Fruit fly (Drosophila melanogaster) whole organism, prepupa: ENCODE measurements around the gene Argp.
A peak's percentile ranks its signal among the peaks of the same experiment; 100 is the strongest.

Source experiments
- Blimp-1 ChIP-seq: fragments of 200-800 bp; sonication (Bioruptor generic); optimal IDR thresholded peaks from 3 replicates; lab custom pipeline; 2017; ENCODE audit warnings: missing biosample characterization, missing genetic modification characterization, mild to moderate bottlenecking, moderate library complexity, missing genetic modification reagents
- CG10631 ChIP-seq: fragments of 200-800 bp; sonication (Bioruptor generic); optimal IDR thresholded peaks from 2 replicates; lab custom pipeline; 2016; ENCODE audit warnings: missing biosample characterization, missing genetic modification characterization
- CG10669 ChIP-seq: fragments of 200-800 bp; sonication (Bioruptor generic); optimal IDR thresholded peaks from 3 replicates; lab custom pipeline; 2018; ENCODE audit warnings: missing biosample characterization, mild to moderate bottlenecking, missing genetic modification characterization, moderate library complexity
- CG11762 ChIP-seq: fragments of 200-800 bp; sonication (Bioruptor generic); optimal IDR thresholded peaks from 3 replicates; lab custom pipeline; 2016; ENCODE audit warnings: missing biosample characterization, missing genetic modification characterization; ENCODE audit not compliant: insufficient read depth
- CG11902 ChIP-seq: fragments of 200-800 bp; sonication (Bioruptor generic); optimal IDR thresholded peaks from 3 replicates; lab custom pipeline; 2016; ENCODE audit warnings: missing biosample characterization, missing genetic modification characterization
- CG15336 ChIP-seq: fragments of 200-800 bp; sonication (Bioruptor generic); IDR thresholded peaks from 2 replicates; pipeline ENCODE4 v1.3.6; 2022; ENCODE audit warnings: missing biosample characterization, missing genetic modification characterization
- CG1621 ChIP-seq: fragments of 200-800 bp; sonication (Bioruptor generic); optimal IDR thresholded peaks from 3 replicates; lab custom pipeline; 2018; ENCODE audit warnings: missing biosample characterization, mild to moderate bottlenecking, missing genetic modification characterization
- CG16779 ChIP-seq: fragments of 200-800 bp; sonication (Bioruptor generic); optimal IDR thresholded peaks from 3 replicates; lab custom pipeline; 2017; ENCODE audit warnings: missing biosample characterization, mild to moderate bottlenecking, missing genetic modification characterization
- CG3032 ChIP-seq: fragments of 200-800 bp; optimal IDR thresholded peaks from 2 replicates; lab custom pipeline; 2019; ENCODE audit warnings: missing biosample characterization, mild to moderate bottlenecking, missing genetic modification characterization, moderate library complexity
- CG31627 ChIP-seq: fragments of 200-800 bp; sonication (Bioruptor generic); optimal IDR thresholded peaks from 3 replicates; lab custom pipeline; 2016; ENCODE audit warnings: missing biosample characterization, missing genetic modification characterization
- CG32006 ChIP-seq: fragments of 200-800 bp; sonication (Bioruptor generic); optimal IDR thresholded peaks from 3 replicates; lab custom pipeline; 2017; ENCODE audit warnings: missing biosample characterization, mild to moderate bottlenecking, missing genetic modification characterization
- CG34406 ChIP-seq: fragments of 200-800 bp; sonication (Bioruptor generic); optimal IDR thresholded peaks from 3 replicates; lab custom pipeline; 2016; ENCODE audit warnings: missing biosample characterization, missing genetic modification characterization
- CG3919 ChIP-seq: fragments of 200-800 bp; sonication (Bioruptor generic); optimal IDR thresholded peaks from 3 replicates; lab custom pipeline; 2016; ENCODE audit warnings: missing biosample characterization, missing genetic modification characterization
- CG4318 ChIP-seq: fragments of 200-800 bp; sonication (Bioruptor generic); optimal IDR thresholded peaks from 3 replicates; lab custom pipeline; 2017; ENCODE audit warnings: missing biosample characterization, mild to moderate bottlenecking, missing genetic modification characterization
- CG6163 ChIP-seq: fragments of 200-800 bp; sonication (Bioruptor generic); IDR thresholded peaks from 3 replicates; pipeline ENCODE4 v1.3.6; 2022; ENCODE audit warnings: missing biosample characterization, missing genetic modification characterization
- CG6276 ChIP-seq: fragments of 200-800 bp; sonication (Bioruptor generic); optimal IDR thresholded peaks from 2 replicates; lab custom pipeline; 2017; ENCODE audit warnings: missing biosample characterization, mild to moderate bottlenecking, missing genetic modification characterization
- CG6792 ChIP-seq: fragments of 200-800 bp; sonication (Bioruptor generic); optimal IDR thresholded peaks from 3 replicates; lab custom pipeline; 2016; ENCODE audit warnings: missing biosample characterization, missing genetic modification characterization
- CG6808 ChIP-seq: fragments of 200-800 bp; sonication (Bioruptor generic); optimal IDR thresholded peaks from 3 replicates; lab custom pipeline; 2017; ENCODE audit warnings: missing biosample characterization, missing genetic modification characterization, mild to moderate bottlenecking, moderate library complexity, missing genetic modification reagents
- CG6854 ChIP-seq: fragments of 200-800 bp; sonication (Bioruptor generic); optimal IDR thresholded peaks from 2 replicates; lab custom pipeline; 2017; ENCODE audit warnings: missing biosample characterization, mild to moderate bottlenecking, missing genetic modification characterization
- CG7368 ChIP-seq: fragments of 200-800 bp; sonication (Bioruptor generic); optimal IDR thresholded peaks from 3 replicates; lab custom pipeline; 2016; ENCODE audit warnings: missing biosample characterization, missing genetic modification characterization
- CG8319 ChIP-seq: fragments of 200-800 bp; sonication (Bioruptor generic); optimal IDR thresholded peaks from 3 replicates; lab custom pipeline; 2016; ENCODE audit warnings: missing biosample characterization, missing genetic modification characterization
- CG9139 ChIP-seq: fragments of 200-800 bp; sonication (Bioruptor generic); optimal IDR thresholded peaks from 3 replicates; lab custom pipeline; 2017; ENCODE audit warnings: missing biosample characterization, mild to moderate bottlenecking, missing genetic modification characterization
- Eip75B ChIP-seq: fragments of 200-800 bp; sonication (Bioruptor generic); optimal IDR thresholded peaks from 3 replicates; lab custom pipeline; 2016; ENCODE audit warnings: missing biosample characterization, missing genetic modification characterization
- Eip78C ChIP-seq: fragments of 200-800 bp; sonication (Bioruptor generic); peaks from one replicate; lab custom pipeline; 2016; ENCODE audit warnings: missing biosample characterization, missing genetic modification characterization
- Eip93F ChIP-seq: fragments of 200-800 bp; sonication (Bioruptor generic); optimal IDR thresholded peaks from 2 replicates; lab custom pipeline; 2016; ENCODE audit warnings: missing biosample characterization, mild to moderate bottlenecking, missing genetic modification characterization
- Ets96B ChIP-seq: fragments of 200-800 bp; optimal IDR thresholded peaks from 2 replicates; lab custom pipeline; 2019; ENCODE audit warnings: missing biosample characterization, mild to moderate bottlenecking, missing genetic modification characterization, moderate library complexity
- Gug ChIP-seq: fragments of 200-800 bp; sonication (Bioruptor generic); IDR thresholded peaks from 2 replicates; pipeline ENCODE4 v1.3.6; 2022; ENCODE audit warnings: missing biosample characterization, missing genetic modification characterization
- Hr38 ChIP-seq: sonication (Bioruptor generic); optimal IDR thresholded peaks from 2 replicates; lab custom pipeline; 2016; ENCODE audit warnings: missing biosample characterization, missing genetic modification characterization
- Hr39 ChIP-seq: fragments of 200-800 bp; sonication (Bioruptor generic); optimal IDR thresholded peaks from 2 replicates; lab custom pipeline; 2016; ENCODE audit warnings: missing biosample characterization, missing genetic modification characterization
- Hr4 ChIP-seq: fragments of 200-800 bp; sonication (Bioruptor generic); optimal IDR thresholded peaks from 3 replicates; lab custom pipeline; 2016; ENCODE audit warnings: missing biosample characterization, missing genetic modification characterization
- Lpt ChIP-seq: fragments of 200-800 bp; sonication (Bioruptor generic); optimal IDR thresholded peaks from 3 replicates; lab custom pipeline; 2016; ENCODE audit warnings: missing biosample characterization, missing genetic modification characterization
- Met ChIP-seq: fragments of 200-800 bp; sonication (Bioruptor generic); optimal IDR thresholded peaks from 3 replicates; lab custom pipeline; 2016; ENCODE audit warnings: missing biosample characterization, missing genetic modification characterization
- OdsH ChIP-seq: fragments of 200-800 bp; sonication (Bioruptor generic); optimal IDR thresholded peaks from 3 replicates; lab custom pipeline; 2016; ENCODE audit warnings: missing biosample characterization, missing genetic modification characterization
- Smox ChIP-seq: fragments of 200-800 bp; sonication (Bioruptor generic); optimal IDR thresholded peaks from 3 replicates; lab custom pipeline; 2016; ENCODE audit warnings: missing biosample characterization, missing genetic modification characterization
- Sox14 ChIP-seq: fragments of 200-800 bp; sonication (Bioruptor generic); optimal IDR thresholded peaks from 3 replicates; lab custom pipeline; 2016; ENCODE audit warnings: missing biosample characterization, missing genetic modification characterization
- Sox15 ChIP-seq: fragments of 200-800 bp; sonication (Bioruptor generic); optimal IDR thresholded peaks from 3 replicates; lab custom pipeline; 2016; ENCODE audit warnings: missing biosample characterization, missing genetic modification characterization
- cyc ChIP-seq: fragments of 200-800 bp; sonication (Bioruptor generic); optimal IDR thresholded peaks from 3 replicates; lab custom pipeline; 2016; ENCODE audit warnings: missing biosample characterization, missing genetic modification characterization
- dac ChIP-seq: fragments of 200-800 bp; sonication (Bioruptor generic); optimal IDR thresholded peaks from 2 replicates; lab custom pipeline; 2017; ENCODE audit warnings: missing biosample characterization, mild to moderate bottlenecking, missing genetic modification characterization
- dsx ChIP-seq: fragments of 200-800 bp; optimal IDR thresholded peaks from 3 replicates; lab custom pipeline; 2019; ENCODE audit warnings: missing biosample characterization, mild to moderate bottlenecking, missing genetic modification characterization, moderate library complexity; ENCODE audit not compliant: poor library complexity, severe bottlenecking
- eg ChIP-seq: fragments of 200-800 bp; sonication (Bioruptor generic); IDR thresholded peaks from 3 replicates; pipeline ENCODE4 v1.3.6; 2022; ENCODE audit warnings: missing biosample characterization, missing genetic modification characterization
- esn ChIP-seq: fragments of 200-800 bp; sonication (Bioruptor generic); optimal IDR thresholded peaks from 2 replicates; lab custom pipeline; 2016; ENCODE audit warnings: missing biosample characterization, mild to moderate bottlenecking, missing genetic modification characterization, moderate library complexity
- fd85E ChIP-seq: fragments of 200-800 bp; sonication (Bioruptor generic); optimal IDR thresholded peaks from 3 replicates; lab custom pipeline; 2016; ENCODE audit warnings: missing biosample characterization, missing genetic modification characterization
- fkh ChIP-seq: fragments of 200-800 bp; sonication (Bioruptor generic); optimal IDR thresholded peaks from 3 replicates; lab custom pipeline; 2017; ENCODE audit warnings: missing biosample characterization, mild to moderate bottlenecking, missing genetic modification characterization, moderate library complexity
- lz ChIP-seq: fragments of 200-800 bp; sonication (Bioruptor generic); optimal IDR thresholded peaks from 3 replicates; lab custom pipeline; 2016; ENCODE audit warnings: missing biosample characterization, missing genetic modification characterization
- net ChIP-seq: fragments of 200-800 bp; sonication (Bioruptor generic); optimal IDR thresholded peaks from 3 replicates; lab custom pipeline; 2016; ENCODE audit warnings: missing biosample characterization, missing genetic modification characterization
- salr ChIP-seq, 2 experiments: fragments of 200-800 bp; sonication (Bioruptor generic); optimal IDR thresholded peaks; 3 replicates each; lab custom pipeline; 2016 to 2018; ENCODE audit warnings: missing biosample characterization in 2 of 2, missing genetic modification characterization in 2 of 2, mild to moderate bottlenecking in 1 of 2
- spab ChIP-seq: fragments of 200-800 bp; sonication (Bioruptor generic); optimal IDR thresholded peaks from 2 replicates; lab custom pipeline; 2017; ENCODE audit warnings: missing biosample characterization, mild to moderate bottlenecking, missing genetic modification characterization, missing genetic modification reagents
- ss ChIP-seq, 2 experiments: fragments of 200-800 bp; sonication (Bioruptor generic); optimal IDR thresholded peaks; 2 replicates in 1 of 2; 3 replicates in 1 of 2; lab custom pipeline; 2017 to 2018; ENCODE audit warnings: mild to moderate bottlenecking in 2 of 2, missing biosample characterization in 2 of 2, missing genetic modification characterization in 2 of 2, moderate library complexity in 1 of 2
- svp ChIP-seq: fragments of 200-800 bp; sonication (Bioruptor generic); peaks from one replicate; lab custom pipeline; 2016; ENCODE audit warnings: missing biosample characterization, missing genetic modification characterization
- vri ChIP-seq: fragments of 200-800 bp; sonication (Bioruptor generic); optimal IDR thresholded peaks from 3 replicates; lab custom pipeline; 2016; ENCODE audit warnings: missing biosample characterization, mild to moderate bottlenecking, missing genetic modification characterization

The Argp gene

DNA sequence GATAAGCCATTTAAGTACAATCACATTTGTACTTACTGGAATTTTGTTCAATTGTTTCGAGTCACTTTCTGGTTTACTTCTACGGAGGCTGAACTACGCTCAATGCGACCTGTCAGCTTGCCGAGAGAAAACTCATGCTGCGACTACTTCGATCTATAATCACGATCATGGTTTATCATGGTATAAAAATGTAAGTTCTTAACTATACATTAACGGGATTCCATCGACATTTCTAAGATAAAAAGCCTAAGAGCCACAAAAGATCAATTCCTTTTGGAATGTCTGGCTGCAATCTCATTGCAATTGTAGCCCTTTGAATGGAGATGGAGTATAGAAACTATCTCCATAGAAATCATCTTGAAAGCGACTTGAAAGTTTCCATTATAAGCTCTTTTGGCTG, 8.3 kb upstream of the Argp start, which contains the start of gene Ubc87F:
TSS of gene Ubc87F (minus strand) at position 101 of the 400 bp plus-strand sequence.
- TF ChIP-seq CG11902 (no peak), CG34406 (GFP tag; lab: Kevin White, UChicago) (no peak)
- TF ChIP-seq, all 60 proteins: peak for 0

DNA sequence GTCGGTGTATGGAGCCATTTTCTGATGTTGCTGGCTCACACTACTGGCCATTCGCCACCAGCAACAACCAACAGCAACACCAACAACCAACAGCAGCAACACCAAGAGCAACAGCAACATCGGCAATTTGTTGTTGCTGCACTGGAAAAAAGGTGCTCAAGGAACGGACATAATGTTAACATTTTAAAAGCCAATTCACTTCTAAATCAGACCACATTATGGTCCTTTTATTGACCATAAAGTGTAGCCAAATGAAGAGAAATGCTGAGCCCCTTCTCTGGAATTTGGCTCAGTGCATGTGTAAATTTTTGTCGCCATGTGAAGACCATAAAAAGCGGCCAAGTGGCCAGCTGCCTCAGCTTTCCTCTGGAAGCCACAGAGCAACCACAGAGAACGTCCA, 7.1 kb upstream of the Argp start:
- TF ChIP-seq salr (GFP tag; optimal IDR thresholded peaks at IDR 0.05; lab: Kevin White, UChicago) (peak; percentile 64 to 77), Hr4 (GFP tag; lab: Kevin White, UChicago) (peak; percentile 88), Lpt (GFP tag; lab: Kevin White, UChicago) (peak; percentile 86), OdsH (peak; percentile 87), CG6808 (GFP tag; lab: Kevin White, UChicago) (peak; percentile 71), Gug (GFP tag; lab: Robert Waterston, UW) (peak; percentile 92), net (GFP tag; lab: Kevin White, UChicago) (peak; percentile 82), CG31627 (GFP tag; lab: Kevin White, UChicago) (peak; percentile 57), dsx (peak; percentile 70), Sox15 (GFP tag; lab: Kevin White, UChicago) (peak; percentile 40), CG6276 (GFP tag; lab: Kevin White, UChicago) (peak; percentile 87), CG32006 (GFP tag; lab: Kevin White, UChicago) (peak; percentile 93), esn (GFP tag; lab: Kevin White, UChicago) (peak; percentile 70), CG9139 (GFP tag; lab: Kevin White, UChicago) (peak; percentile 13), Smox (peak; percentile 51), ss (GFP tag; optimal IDR thresholded peaks at IDR 0.05; lab: Kevin White, UChicago) (peak; percentile 90 to 91), Hr39 (GFP tag; lab: Kevin White, UChicago) (peak; percentile 67), CG8319 (GFP tag; lab: Kevin White, UChicago) (peak; percentile 56), spab (GFP tag; lab: Kevin White, UChicago) (peak; percentile 64), dac (GFP tag; lab: Kevin White, UChicago) (peak; percentile 88), Eip78C (peak; percentile 99), CG10669 (peak; percentile 70), CG7368 (GFP tag; lab: Kevin White, UChicago) (peak; percentile 68), CG1621 (tag; lab: Kevin White, UChicago) (peak; percentile 80), CG11902 (peak; percentile 30), Hr38 (GFP tag; lab: Kevin White, UChicago) (peak; percentile 64), CG6163 (GFP tag; lab: Robert Waterston, UW) (peak; percentile 97), Met (GFP tag; lab: Kevin White, UChicago) (peak; percentile 56), CG6792 (GFP tag; lab: Kevin White, UChicago) (peak; percentile 81), svp (peak; percentile 73), Sox14 (peak; percentile 83), eg (GFP tag; lab: Robert Waterston, UW) (peak; percentile 96), CG3919 (GFP tag; lab: Kevin White, UChicago) (peak; percentile 85), lz (GFP tag; lab: Kevin White, UChicago) (peak; percentile 73), CG15336 (GFP tag; lab: Robert Waterston, UW) (peak; percentile 93), CG4318 (peak; percentile 87), Eip93F (GFP tag; lab: Kevin White, UChicago) (no peak), Ets96B (tag; lab: Kevin White, UChicago) (peak; percentile 64), vri (no peak), cyc (peak; percentile 63), fd85E (peak; percentile 4), CG11762 (GFP tag; lab: Kevin White, UChicago) (peak; percentile 64), CG16779 (peak; percentile 66), fkh (GFP tag; lab: Kevin White, UChicago) (no peak), Eip75B (GFP tag; lab: Kevin White, UChicago) (peak; percentile 88), CG6854 (GFP tag; lab: Kevin White, UChicago) (no peak), CG3032 (tag; lab: Kevin White, UChicago) (peak; percentile 75), CG10631 (GFP tag; lab: Kevin White, UChicago) (peak; percentile 84), Blimp-1 (GFP tag; lab: Kevin White, UChicago) (no peak)
